Worm (Caenorhabditis elegans): ENCODE data around the gene C28G1.6.

Gene C28G1.6

DNA sequence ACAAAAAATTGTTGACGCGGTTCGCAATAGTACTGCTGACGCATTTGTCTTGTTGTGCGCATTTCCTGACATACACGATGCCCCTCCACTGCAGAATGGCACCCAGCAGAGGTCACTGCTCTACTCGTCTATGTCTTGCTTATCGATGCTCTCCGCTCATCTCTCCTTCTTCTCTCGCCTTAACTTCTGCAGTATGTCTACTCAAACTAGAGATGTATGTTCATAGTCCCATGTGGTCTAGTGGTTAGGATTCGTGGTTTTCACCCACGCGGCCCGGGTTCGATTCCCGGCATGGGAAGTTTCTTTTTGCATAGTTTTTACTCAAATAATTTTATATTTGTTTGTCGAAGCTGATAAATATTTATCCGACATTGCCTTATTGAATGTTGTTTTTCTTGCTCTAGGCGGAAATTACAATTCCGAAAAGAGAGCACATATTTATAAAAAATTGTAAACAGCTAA lies 4.9 kb upstream of the C28G1.6 start, which contains the start of gene C28G1.2 (continued):
- peak; percentile 95; the same call in 1 of the 2 replicates for TF ChIP-seq Y75B8A.6 (GFP tag; IDR thresholded peaks at IDR 0.05)
- TF ChIP-seq R02D3.7 (tag; optimal IDR thresholded peaks at IDR 0.05) = peak; percentile 48
- TF ChIP-seq lir-3 (tag; optimal IDR thresholded peaks at IDR 0.05) = peak; percentile 88
- peak; percentile 18 for TF ChIP-seq nhr-10 (tag; optimal IDR thresholded peaks at IDR 0.05)
- TF ChIP-seq ctbp-1 (GFP tag; IDR thresholded peaks at IDR 0.05) = peak; percentile 94
- peak; percentile 87 for TF ChIP-seq mxl-3 (GFP tag; optimal IDR thresholded peaks at IDR 0.05)
- TF ChIP-seq Y5F2A.4 (GFP tag; optimal IDR thresholded peaks at IDR 0.05) = peak; percentile 87
- TF ChIP-seq lsy-2 (tag; optimal IDR thresholded peaks at IDR 0.05) = peak; percentile 65 to 88
- peak; percentile 48 for TF ChIP-seq zag-1 (tag; optimal IDR thresholded peaks at IDR 0.05)
- TF ChIP-seq Y105C5A.15 (GFP tag; IDR thresholded peaks at IDR 0.05) = peak; percentile 89
- TF ChIP-seq zip-11 (GFP tag; IDR thresholded peaks at IDR 0.05) = 0 out of 2 replicates have a peak, but pooled peaks have one; percentile 78
- peak; percentile 94 for TF ChIP-seq madf-9 (GFP tag; conservative IDR thresholded peaks at IDR 0.05)
- no peak for TF ChIP-seq aly-2 (tag; optimal IDR thresholded peaks at IDR 0.05)
- TF ChIP-seq pha-4 (GFP tag; IDR thresholded peaks at IDR 0.05) = peak; percentile 97
- TF ChIP-seq pha-4 (tag; optimal IDR thresholded peaks at IDR 0.05) = peak; percentile 37
- peak; percentile 72 for TF ChIP-seq nhr-28 (tag; optimal IDR thresholded peaks at IDR 0.05)
- peak; percentile 71; the same call in 1 of the 2 replicates for TF ChIP-seq daf-8 (GFP tag; IDR thresholded peaks at IDR 0.05)
- TF ChIP-seq zip-2 (tag; optimal IDR thresholded peaks at IDR 0.05) = peak; percentile 68
- no peak for TF ChIP-seq fos-1 (tag; optimal IDR thresholded peaks at IDR 0.05)
- peak; percentile 86 for TF ChIP-seq mxl-2 (GFP tag; conservative IDR thresholded peaks at IDR 0.05)
- TF ChIP-seq T26A8.4 (GFP tag; IDR thresholded peaks at IDR 0.05) = peak; percentile 95
- TF ChIP-seq mdt-29 (GFP tag; IDR thresholded peaks at IDR 0.05) = peak; percentile 88
- TF ChIP-seq F26F4.8 (GFP tag; conservative IDR thresholded peaks at IDR 0.05) = peak; percentile 95
- TF ChIP-seq daf-19 (GFP tag; conservative IDR thresholded peaks at IDR 0.05) = peak; percentile 96
- peak; percentile 90 for TF ChIP-seq nhr-111 (GFP tag; optimal IDR thresholded peaks at IDR 0.05)
- peak; percentile 47 for TF ChIP-seq F49E8.2 (tag; optimal IDR thresholded peaks at IDR 0.05; ENCODE audit: borderline replicate concordance)
- TF ChIP-seq hlh-30 (tag; optimal IDR thresholded peaks at IDR 0.05; ENCODE audit: insufficient read depth) = peak; percentile 82
- peak; percentile 87 for TF ChIP-seq nhr-77 (tag; optimal IDR thresholded peaks at IDR 0.05)
- TF ChIP-seq zfp-3 (GFP tag; conservative IDR thresholded peaks at IDR 0.05) = peak; percentile 88
- no peak for TF ChIP-seq ZK546.5 (tag; optimal IDR thresholded peaks at IDR 0.05)
- no peak for TF ChIP-seq cey-2 (tag; optimal IDR thresholded peaks at IDR 0.05; ENCODE audit: borderline replicate concordance, insufficient read depth)
- TF ChIP-seq lin-13 (GFP tag; optimal IDR thresholded peaks at IDR 0.05) = peak; percentile 77
- TF ChIP-seq ztf-11 (tag; optimal IDR thresholded peaks at IDR 0.05) = no peak
- TF ChIP-seq D1046.2 (GFP tag; IDR thresholded peaks at IDR 0.05) = peak; percentile 89
- TF ChIP-seq nhr-6 (tag; optimal IDR thresholded peaks at IDR 0.05) = peak; percentile 80
- peak; percentile 89 for TF ChIP-seq fkh-10 (GFP tag; optimal IDR thresholded peaks at IDR 0.05)
- peak; percentile 86 for TF ChIP-seq lin-38 (GFP tag; IDR thresholded peaks at IDR 0.05)
- peak; percentile 94 for TF ChIP-seq ceh-44 (GFP tag; IDR thresholded peaks at IDR 0.05)
- peak; percentile 88 for TF ChIP-seq nhr-42 (GFP tag; IDR thresholded peaks at IDR 0.05)
- TF ChIP-seq ceh-28 (tag; optimal IDR thresholded peaks at IDR 0.05) = peak; percentile 25
- TF ChIP-seq dve-1 (tag; optimal IDR thresholded peaks at IDR 0.05; ENCODE audit: insufficient read depth) = peak; percentile 95
- peak; percentile 14 for TF ChIP-seq ceh-82 (tag; optimal IDR thresholded peaks at IDR 0.05)
- no peak for TF ChIP-seq tag-97 (GFP tag; IDR thresholded peaks at IDR 0.05)
- TF ChIP-seq spr-3 (GFP tag; optimal IDR thresholded peaks at IDR 0.05) = peak; percentile 87
- peak; percentile 94 for TF ChIP-seq vab-7 (GFP tag; IDR thresholded peaks at IDR 0.05)
- TF ChIP-seq lin-1 (GFP tag; IDR thresholded peaks at IDR 0.05) = peak; percentile 83
- TF ChIP-seq Y48G9A.11 (GFP tag; IDR thresholded peaks at IDR 0.05) = no peak; the same call in none of the 2 replicates
- TF ChIP-seq zfp-2 (tag; optimal IDR thresholded peaks at IDR 0.05) = peak; percentile 82
- TF ChIP-seq hmg-1.1 (GFP tag; IDR thresholded peaks at IDR 0.05) = peak; percentile 99
- peak; percentile 67 for TF ChIP-seq unc-130 (GFP tag; optimal IDR thresholded peaks at IDR 0.05)
- TF ChIP-seq set-16 (GFP tag; IDR thresholded peaks at IDR 0.05) = peak; percentile 64
